Fruit fly (Drosophila melanogaster) whole organism, wandering third instar larva: ENCODE measurements around the gene Jon65Aiii.

Experiments
- Abd-B ChIP-seq: fragments of >200 bp; optimal IDR thresholded peaks from 2 replicates; lab custom pipeline; 2017; ENCODE audit warnings: missing biosample characterization, missing genetic modification characterization
- CG32264 ChIP-seq: fragments of 200-800 bp; sonication (Bioruptor generic); optimal IDR thresholded peaks from 2 replicates; lab custom pipeline; 2016; ENCODE audit warnings: missing biosample characterization, missing genetic modification characterization
- CG9705 ChIP-seq: fragments of 200-800 bp; sonication (Bioruptor generic); optimal IDR thresholded peaks from 2 replicates; lab custom pipeline; 2018; ENCODE audit warnings: missing biosample characterization, mild to moderate bottlenecking, missing genetic modification characterization
- CrebA ChIP-seq: fragments of 200-800 bp; sonication (Bioruptor generic); optimal IDR thresholded peaks from 2 replicates; lab custom pipeline; 2016; ENCODE audit warnings: missing biosample characterization, mild to moderate bottlenecking, missing genetic modification characterization, borderline replicate concordance
- Dfd ChIP-seq: fragments of >200 bp; optimal IDR thresholded peaks from 2 replicates; lab custom pipeline; 2017; ENCODE audit warnings: missing biosample characterization, missing genetic modification characterization
- Dif ChIP-seq: fragments of 200-275, 200-300 bp; sonication (Bioruptor generic); optimal IDR thresholded peaks from 2 replicates; lab custom pipeline; 2018; ENCODE audit warnings: missing biosample characterization, missing genetic modification characterization; ENCODE audit not compliant: partially characterized antibody
- GATAd ChIP-seq: sonication (Bioruptor generic); optimal IDR thresholded peaks from 2 replicates; lab custom pipeline; 2016; ENCODE audit warnings: missing biosample characterization, missing genetic modification characterization
- HLH106 ChIP-seq: fragments of 200-800 bp; optimal IDR thresholded peaks from 3 replicates; lab custom pipeline; 2019; ENCODE audit warnings: missing biosample characterization, mild to moderate bottlenecking, missing genetic modification characterization, moderate library complexity
- Hnf4 ChIP-seq: fragments of 200-800 bp; sonication (Bioruptor generic); optimal IDR thresholded peaks from 2 replicates; lab custom pipeline; 2016; ENCODE audit warnings: missing biosample characterization, mild to moderate bottlenecking, missing genetic modification characterization
- Hr78 ChIP-seq: fragments of >200 bp; optimal IDR thresholded peaks from 2 replicates; lab custom pipeline; 2017; ENCODE audit warnings: missing biosample characterization, missing genetic modification characterization
- Hr83 ChIP-seq: fragments of 200-300 bp; sonication (Bioruptor generic); optimal IDR thresholded peaks from 2 replicates; lab custom pipeline; 2016; ENCODE audit warnings: missing biosample characterization, mild to moderate bottlenecking, missing genetic modification characterization, moderate library complexity; ENCODE audit not compliant: poor library complexity, severe bottlenecking
- Jra ChIP-seq: sonication (Bioruptor generic); optimal IDR thresholded peaks from 2 replicates; lab custom pipeline; 2016; ENCODE audit warnings: missing biosample characterization, missing genetic modification characterization
- Mio ChIP-seq: sonication (Bioruptor generic); optimal IDR thresholded peaks from 2 replicates; lab custom pipeline; 2016; ENCODE audit warnings: missing biosample characterization, missing genetic modification characterization
- Myc ChIP-seq: fragments of >200 bp; optimal IDR thresholded peaks from 2 replicates; lab custom pipeline; 2017
- N ChIP-seq: fragments of >200 bp; optimal IDR thresholded peaks from 2 replicates; lab custom pipeline; 2018; ENCODE audit warnings: missing biosample characterization, missing external identifiers, missing genetic modification characterization
- OdsH ChIP-seq: fragments of 200-800 bp; sonication (Bioruptor generic); optimal IDR thresholded peaks from 2 replicates; lab custom pipeline; 2016; ENCODE audit warnings: missing biosample characterization, mild to moderate bottlenecking, missing genetic modification characterization
- Rel ChIP-seq, 2 experiments: fragments of 200-800 bp; sonication (Bioruptor generic) in 1 of 2; optimal IDR thresholded peaks; 2 replicates in 1 of 2; 3 replicates in 1 of 2; lab custom pipeline; 2016 to 2019; ENCODE audit warnings: mild to moderate bottlenecking in 2 of 2, missing biosample characterization in 2 of 2, missing genetic modification characterization in 2 of 2, moderate library complexity in 1 of 2
- Sp1 ChIP-seq: fragments of 200-800 bp; sonication (Bioruptor generic); optimal IDR thresholded peaks from 3 replicates; lab custom pipeline; 2019; ENCODE audit warnings: missing biosample characterization, mild to moderate bottlenecking, missing genetic modification characterization, moderate library complexity
- Vsx2 ChIP-seq: fragments of 200-300, 225-300 bp; sonication (Bioruptor generic); optimal IDR thresholded peaks from 2 replicates; lab custom pipeline; 2018; ENCODE audit warnings: missing biosample characterization, missing genetic modification characterization; ENCODE audit not compliant: partially characterized antibody
- br ChIP-seq: fragments of 200-800 bp; sonication (Bioruptor generic); optimal IDR thresholded peaks from 2 replicates; lab custom pipeline; 2016; ENCODE audit warnings: missing biosample characterization, missing genetic modification characterization
- brk ChIP-seq: fragments of 200-800 bp; sonication (Bioruptor generic); optimal IDR thresholded peaks from 2 replicates; lab custom pipeline; 2016; ENCODE audit warnings: missing biosample characterization, mild to moderate bottlenecking, missing genetic modification characterization
- dmrt93B ChIP-seq: fragments of 200-800 bp; sonication (Bioruptor generic); optimal IDR thresholded peaks from 2 replicates; lab custom pipeline; 2018; ENCODE audit warnings: missing biosample characterization, mild to moderate bottlenecking, missing genetic modification characterization
- dsf ChIP-seq: sonication (Bioruptor generic); optimal IDR thresholded peaks from 2 replicates; lab custom pipeline; 2016; ENCODE audit warnings: missing biosample characterization, missing genetic modification characterization, borderline replicate concordance
- ey ChIP-seq: fragments of 200-800 bp; sonication (Bioruptor generic); optimal IDR thresholded peaks from 2 replicates; lab custom pipeline; 2016; ENCODE audit warnings: missing biosample characterization, missing genetic modification characterization
- foxo ChIP-seq, 2 experiments: fragments of 200-800 bp; sonication (Bioruptor generic); optimal IDR thresholded peaks; 2 replicates in 1 of 2; 3 replicates in 1 of 2; lab custom pipeline; 2016 to 2017; ENCODE audit warnings: missing biosample characterization in 2 of 2, missing genetic modification characterization in 2 of 2
- fru ChIP-seq: fragments of 200-800 bp; sonication (Bioruptor generic); optimal IDR thresholded peaks from 3 replicates; lab custom pipeline; 2016; ENCODE audit warnings: missing biosample characterization, mild to moderate bottlenecking, missing genetic modification characterization
- h ChIP-seq: fragments of 200-800 bp; sonication (Bioruptor generic); optimal IDR thresholded peaks from 3 replicates; lab custom pipeline; 2016; ENCODE audit warnings: missing biosample characterization, mild to moderate bottlenecking, missing genetic modification characterization
- jim ChIP-seq: fragments of 175-275, 200-325 bp; sonication (Bioruptor generic); optimal IDR thresholded peaks from 2 replicates; lab custom pipeline; 2016; ENCODE audit warnings: missing biosample characterization, mild to moderate bottlenecking, missing genetic modification characterization
- lola ChIP-seq: fragments of >200 bp; optimal IDR thresholded peaks from 2 replicates; lab custom pipeline; 2017; ENCODE audit warnings: missing biosample characterization, missing genetic modification characterization
- pan ChIP-seq: fragments of >200 bp; optimal IDR thresholded peaks from 2 replicates; lab custom pipeline; 2017
- psq ChIP-seq: fragments of 200-800 bp; sonication (Bioruptor generic); optimal IDR thresholded peaks from 3 replicates; lab custom pipeline; 2017; ENCODE audit warnings: missing biosample characterization, mild to moderate bottlenecking, missing genetic modification characterization, moderate library complexity
- rgr ChIP-seq: fragments of 200-800 bp; sonication (Bioruptor generic); optimal IDR thresholded peaks from 3 replicates; lab custom pipeline; 2016; ENCODE audit warnings: missing biosample characterization, mild to moderate bottlenecking, missing genetic modification characterization
- sv ChIP-seq: fragments of 200-800 bp; sonication (Bioruptor generic); optimal IDR thresholded peaks from 3 replicates; lab custom pipeline; 2016; ENCODE audit warnings: missing biosample characterization, missing genetic modification characterization
- tai ChIP-seq: sonication (Bioruptor generic); optimal IDR thresholded peaks from 2 replicates; lab custom pipeline; 2016; ENCODE audit warnings: missing biosample characterization, missing genetic modification characterization
- usp ChIP-seq: fragments of >200 bp; optimal IDR thresholded peaks from 2 replicates; lab custom pipeline; 2017; ENCODE audit warnings: missing biosample characterization, missing genetic modification characterization
- woc ChIP-seq: sonication (Bioruptor generic); optimal IDR thresholded peaks from 2 replicates; lab custom pipeline; 2016; ENCODE audit warnings: missing biosample characterization, mild to moderate bottlenecking, missing genetic modification characterization

Jon65Aiii gene

dm6 chr3L:6074975-6075692 lies 24.6 kb downstream of the Jon65Aiii start, which contains the start of the genes CG13295 and CG6610:
Gene CG13295, minus strand, starts transcription at chr3L:6075245.
Gene CG6610, plus strand, starts transcription at chr3L:6075536.
- peak; percentile 39 for TF ChIP-seq OdsH (GFP tag; lab: Kevin White, UChicago)
- TF ChIP-seq foxo (GFP tag; optimal IDR thresholded peaks at IDR 0.05; lab: Kevin White, UChicago), result peak in 1 of 2 experiments; percentile 49
- TF ChIP-seq Myc (lab: Kevin White, UChicago), result peak; percentile 88
- peak; percentile 58 for TF ChIP-seq CG9705
- TF ChIP-seq Sp1, result peak; percentile 59
- TF ChIP-seq GATAd (GFP tag; lab: Kevin White, UChicago), result no peak
- peak; percentile 23 for TF ChIP-seq br (GFP tag; lab: Kevin White, UChicago)
- no peak for TF ChIP-seq Rel (GFP tag; optimal IDR thresholded peaks at IDR 0.05; lab: Kevin White, UChicago)
- TF ChIP-seq Rel (tag; optimal IDR thresholded peaks at IDR 0.05; lab: Kevin White, UChicago), result peak; percentile 35
- peak; percentile 33 for TF ChIP-seq sv (GFP tag; lab: Kevin White, UChicago)
- TF ChIP-seq h (GFP tag; lab: Kevin White, UChicago), result peak; percentile 54
- TF ChIP-seq HLH106 (tag; lab: Kevin White, UChicago), result peak; percentile 83
- no peak for TF ChIP-seq Jra
- peak; percentile 37 for TF ChIP-seq ey (GFP tag; lab: Kevin White, UChicago)
- no peak for TF ChIP-seq brk
- peak; percentile 84 for TF ChIP-seq woc (GFP tag; lab: Kevin White, UChicago)
- TF ChIP-seq rgr, result peak; percentile 51
- peak; percentile 57 for TF ChIP-seq dmrt93B (GFP tag; lab: Kevin White, UChicago)
- peak; percentile 48 for TF ChIP-seq fru
- TF ChIP-seq psq (GFP tag; lab: Kevin White, UChicago), result peak; percentile 19
- TF ChIP-seq pan (lab: Kevin White, UChicago), result no peak
- no peak for TF ChIP-seq jim (GFP tag; lab: Kevin White, UChicago)

DNA sequence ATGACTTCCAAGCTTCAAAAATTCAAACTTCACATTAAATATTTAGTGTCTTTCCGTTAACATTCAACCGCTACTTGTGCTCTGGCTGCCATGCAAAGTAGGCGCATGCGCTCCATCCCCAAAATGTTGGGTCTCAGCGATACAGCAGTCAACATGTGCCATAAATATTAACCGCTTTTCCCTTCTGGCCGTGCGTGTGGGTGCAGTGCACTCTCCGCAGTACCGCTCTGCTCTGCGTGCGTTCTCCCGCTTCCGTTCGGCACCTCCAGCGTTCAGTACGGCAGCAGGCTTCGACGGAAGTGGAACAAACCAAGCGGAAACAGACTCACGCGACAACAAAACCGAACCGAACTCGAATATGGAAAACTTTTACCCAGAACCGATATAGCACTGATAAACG lies 25.9 kb downstream of the Jon65Aiii start, which contains the start of gene ssp6:
Gene ssp6, plus strand, starts transcription at position 294 of the 400 bp plus-strand sequence.
- TF ChIP-seq pan (lab: Kevin White, UChicago) (no peak), Dif (GFP tag; lab: Kevin White, UChicago) (peak; percentile 2)

DNA sequence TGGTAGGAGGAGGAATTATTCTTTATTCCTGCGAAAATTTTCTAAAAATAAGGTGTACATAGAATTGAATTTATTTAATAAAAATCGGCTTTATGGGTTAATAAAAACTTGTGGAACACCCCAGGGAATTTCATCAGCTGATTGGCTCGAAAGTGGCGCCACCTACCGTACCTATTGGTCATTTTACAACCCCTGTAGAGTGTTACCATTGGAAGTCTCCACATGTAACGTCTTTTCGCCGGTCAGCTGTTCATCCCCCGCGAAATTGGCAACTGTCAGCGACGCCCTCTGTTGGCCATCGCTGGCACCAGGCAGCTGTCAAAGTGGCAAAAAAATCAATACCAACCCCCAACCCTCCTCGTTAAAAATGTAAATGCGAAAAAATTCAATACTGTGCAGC lies 32.0 kb downstream of the Jon65Aiii start, which contains the start of gene CG13293:
Gene CG13293, plus strand, starts transcription at position 323 of the 400 bp plus-strand sequence.
- TF ChIP-seq fru (no peak), CG9705 (no peak), N (no peak), dmrt93B (GFP tag; lab: Kevin White, UChicago) (no peak), Dfd (GFP tag; lab: Kevin White, UChicago) (no peak), Abd-B (no peak), OdsH (GFP tag; lab: Kevin White, UChicago) (no peak), pan (lab: Kevin White, UChicago) (no peak), Hr78 (GFP tag; lab: Kevin White, UChicago) (no peak), jim (GFP tag; lab: Kevin White, UChicago) (no peak), CG32264 (GFP tag; lab: Kevin White, UChicago) (no peak), foxo (GFP tag; optimal IDR thresholded peaks at IDR 0.05; lab: Kevin White, UChicago) (no peak), Vsx2 (GFP tag; lab: Kevin White, UChicago) (no peak), Hnf4 (GFP tag; lab: Kevin White, UChicago) (no peak), woc (GFP tag; lab: Kevin White, UChicago) (no peak), dsf (GFP tag; lab: Kevin White, UChicago) (no peak), Hr83 (GFP tag; lab: Kevin White, UChicago) (no peak), ey (GFP tag; lab: Kevin White, UChicago) (no peak), Mio (GFP tag; lab: Kevin White, UChicago) (no peak), sv (GFP tag; lab: Kevin White, UChicago) (no peak)

DNA sequence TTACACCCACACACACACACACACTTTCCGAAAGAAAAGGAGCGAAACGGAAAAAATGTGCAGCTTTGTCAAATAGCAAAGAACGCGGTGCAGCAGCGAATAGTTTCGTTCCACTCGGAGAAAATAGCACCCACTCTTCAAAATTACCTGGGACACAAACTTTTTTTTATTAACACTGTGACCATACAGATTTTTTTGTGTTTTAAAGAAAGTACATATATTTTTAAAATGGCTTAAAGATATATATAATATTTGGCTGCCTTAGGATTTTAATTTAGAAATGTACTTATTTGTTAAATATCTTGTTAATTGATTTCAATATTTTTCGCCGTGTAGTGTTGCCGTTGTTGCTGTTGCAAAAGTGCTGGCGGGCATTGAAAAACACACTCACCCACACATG lies 33.9 kb downstream of the Jon65Aiii start:
- TF ChIP-seq woc (GFP tag; lab: Kevin White, UChicago), result no peak
- no peak for TF ChIP-seq Hr78 (GFP tag; lab: Kevin White, UChicago)
- no peak for TF ChIP-seq dmrt93B (GFP tag; lab: Kevin White, UChicago)
- no peak for TF ChIP-seq dsf (GFP tag; lab: Kevin White, UChicago)
- TF ChIP-seq CrebA (GFP tag; lab: Kevin White, UChicago), result no peak
- TF ChIP-seq Rel (GFP tag; optimal IDR thresholded peaks at IDR 0.05; lab: Kevin White, UChicago), result no peak
- TF ChIP-seq Rel (tag; optimal IDR thresholded peaks at IDR 0.05; lab: Kevin White, UChicago), result no peak
- no peak for TF ChIP-seq brk
- TF ChIP-seq Jra, result no peak
- TF ChIP-seq lola (GFP tag; lab: Kevin White, UChicago), result no peak
- no peak for TF ChIP-seq tai (GFP tag; lab: Kevin White, UChicago)
- no peak for TF ChIP-seq Mio (GFP tag; lab: Kevin White, UChicago)
- no peak for TF ChIP-seq HLH106 (tag; lab: Kevin White, UChicago)
- no peak for TF ChIP-seq br (GFP tag; lab: Kevin White, UChicago)
- TF ChIP-seq usp (GFP tag; lab: Kevin White, UChicago), result no peak
- no peak for TF ChIP-seq GATAd (GFP tag; lab: Kevin White, UChicago)
- no peak for TF ChIP-seq fru
- no peak for TF ChIP-seq Myc (lab: Kevin White, UChicago)
- TF ChIP-seq sv (GFP tag; lab: Kevin White, UChicago), result no peak
- TF ChIP-seq Dfd (GFP tag; lab: Kevin White, UChicago), result no peak
- TF ChIP-seq ey (GFP tag; lab: Kevin White, UChicago), result no peak
